Fruit fly (Drosophila melanogaster) whole organism: Measurements from ENCODE around the gene CG7183.

Experiments used
- Dll ChIP-seq: fragments of >200 bp; optimal IDR thresholded peaks from 2 replicates; lab custom pipeline; 2017
- pan ChIP-seq: fragments of >200 bp; optimal IDR thresholded peaks from 2 replicates; lab custom pipeline; 2017
- psq ChIP-seq: fragments of >200 bp; optimal IDR thresholded peaks from 2 replicates; lab custom pipeline; 2017

DNA sequence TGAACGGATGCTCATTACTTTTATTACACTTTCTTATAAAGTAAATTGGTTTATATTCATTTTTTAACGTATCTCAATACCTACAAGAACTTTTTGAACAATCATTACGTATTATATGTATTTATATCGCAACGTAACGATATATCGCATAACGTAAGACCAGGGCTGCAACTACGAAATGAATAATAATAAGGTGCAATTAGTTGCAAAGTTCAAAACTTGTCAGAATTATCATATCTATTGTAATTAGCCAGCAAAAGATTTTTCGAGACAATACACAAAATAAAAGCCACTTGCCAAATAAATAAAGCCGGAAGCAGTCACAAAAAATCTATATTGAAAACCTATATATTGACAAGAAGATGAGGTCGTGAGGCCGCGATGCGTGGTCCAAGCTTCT, 5.2 kb downstream of the CG7183 start:
- TF ChIP-seq Dll (lab: Kevin White, UChicago), result no peak
- TF ChIP-seq psq (lab: Kevin White, UChicago), result no peak
- TF ChIP-seq pan (lab: Kevin White, UChicago), result no peak
